Fruit fly (Drosophila melanogaster) whole organism, embryonic: ENCODE data around the gene CG13097.

ENCODE experiments used
- CG17385 ChIP-seq: fragments of 200-800 bp; sonication (Bioruptor generic); optimal IDR thresholded peaks from 3 replicates; lab custom pipeline; 2018; ENCODE audit warnings: missing biosample characterization, mild to moderate bottlenecking, missing genetic modification characterization
- CG3995 ChIP-seq: fragments of 200-800 bp; sonication (Bioruptor generic); optimal IDR thresholded peaks from 3 replicates; lab custom pipeline; 2016; ENCODE audit warnings: missing biosample characterization, missing genetic modification characterization
- CG4617 ChIP-seq: fragments of 200-800 bp; sonication (Bioruptor generic); optimal IDR thresholded peaks from 3 replicates; lab custom pipeline; 2016; ENCODE audit warnings: missing biosample characterization, missing genetic modification characterization, borderline replicate concordance
- Dip3 ChIP-seq: fragments of 200-800 bp; sonication (Bioruptor generic); optimal IDR thresholded peaks from 3 replicates; lab custom pipeline; 2016; ENCODE audit warnings: missing biosample characterization, missing genetic modification characterization
- Mad ChIP-seq: fragments of 200-800 bp; sonication (Bioruptor generic); optimal IDR thresholded peaks from 2 replicates; lab custom pipeline; 2016; ENCODE audit warnings: missing biosample characterization, missing genetic modification characterization
- Six4 ChIP-seq: fragments of 200-800 bp; sonication (Bioruptor generic); optimal IDR thresholded peaks from 2 replicates; lab custom pipeline; 2016; ENCODE audit warnings: missing biosample characterization, missing genetic modification characterization
- aop ChIP-seq: fragments of 200-800 bp; sonication (Bioruptor generic); IDR thresholded peaks from 2 replicates; pipeline ENCODE4 v1.3.6; 2022; ENCODE audit warnings: missing biosample characterization, missing genetic modification characterization
- chif ChIP-seq, 2 experiments: fragments of 200-800 bp; sonication (Bioruptor generic); optimal IDR thresholded peaks; 3 replicates each; lab custom pipeline; 2016; ENCODE audit warnings: missing biosample characterization in 2 of 2, missing genetic modification characterization in 2 of 2
- corto ChIP-seq: fragments of 200-800 bp; sonication (Bioruptor generic); optimal IDR thresholded peaks from 2 replicates; lab custom pipeline; 2016; ENCODE audit warnings: missing biosample characterization, mild to moderate bottlenecking, missing genetic modification characterization, moderate library complexity
- fru ChIP-seq: fragments of >200 bp; optimal IDR thresholded peaks from 2 replicates; lab custom pipeline; 2017
- mirr ChIP-seq: fragments of 200-800 bp; sonication (Bioruptor generic); optimal IDR thresholded peaks from 3 replicates; lab custom pipeline; 2018; ENCODE audit warnings: missing biosample characterization, mild to moderate bottlenecking, missing genetic modification characterization
- usp ChIP-seq: fragments of >200 bp; optimal IDR thresholded peaks from 2 replicates; lab custom pipeline; 2017; ENCODE audit warnings: missing biosample characterization, missing genetic modification characterization

DNA sequence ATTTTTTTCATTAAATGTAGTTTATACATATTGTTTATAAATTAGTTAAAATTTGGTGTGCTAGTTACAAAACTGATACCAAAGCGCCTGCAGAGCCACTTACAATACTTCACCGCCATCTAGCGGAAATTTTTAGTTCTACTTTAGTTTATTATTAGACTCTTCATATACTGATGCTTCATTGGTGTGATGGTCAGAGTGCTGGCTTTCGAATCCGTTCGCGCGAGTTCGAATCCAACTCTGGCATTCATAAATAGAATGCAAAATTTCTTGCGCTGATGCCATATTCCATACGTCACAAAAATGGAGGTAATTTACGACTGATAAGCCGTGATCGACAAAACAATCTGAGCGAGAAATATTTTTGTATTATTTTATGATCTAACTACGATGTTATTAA, 29.1 kb downstream of the CG13097 start:
- TF ChIP-seq chif (GFP tag; optimal IDR thresholded peaks at IDR 0.05; lab: Kevin White, UChicago): no peak
- TF ChIP-seq aop: no peak
- TF ChIP-seq CG17385 (GFP tag; lab: Kevin White, UChicago): no peak
- TF ChIP-seq mirr (GFP tag; lab: Kevin White, UChicago): no peak
- no peak for TF ChIP-seq fru
- no peak for TF ChIP-seq Mad (GFP tag; lab: Kevin White, UChicago)
- no peak for TF ChIP-seq usp (GFP tag; lab: Kevin White, UChicago)
- no peak for TF ChIP-seq Dip3 (GFP tag; lab: Kevin White, UChicago)
- TF ChIP-seq corto (GFP tag; lab: Kevin White, UChicago): no peak
- no peak for TF ChIP-seq Six4 (GFP tag; lab: Kevin White, UChicago)
- no peak for TF ChIP-seq CG4617 (GFP tag; lab: Kevin White, UChicago)
- no peak for TF ChIP-seq CG3995
